Worm (Caenorhabditis elegans) whole organism, early embryonic: ENCODE measurements around the gene alh-11.

Source experiments
- B0310.2 ChIP-seq: sonication (generic microtip); optimal IDR thresholded peaks from 2 replicates; lab custom pipeline; 2016; ENCODE audit warnings: mild to moderate bottlenecking, missing genetic modification characterization, missing compliant biosample characterization
- F13C5.2 ChIP-seq: sonication (generic microtip); optimal IDR thresholded peaks from 2 replicates; lab custom pipeline; 2017; ENCODE audit warnings: mild to moderate bottlenecking, missing genetic modification characterization, inconsistent platforms, missing compliant biosample characterization
- aly-1 ChIP-seq: sonication (generic microtip); optimal IDR thresholded peaks from 2 replicates; lab custom pipeline; 2016; ENCODE audit warnings: missing genetic modification characterization, missing compliant biosample characterization
- ama-1 ChIP-seq: fragments of 150-350 bp; optimal IDR thresholded peaks from 2 replicates; lab custom pipeline; 2014
- ceh-13 ChIP-seq: fragments of 200-800 bp; sonication (Bioruptor generic); optimal IDR thresholded peaks from 2 replicates; lab custom pipeline; 2018; ENCODE audit warnings: mild to moderate bottlenecking, missing genetic modification characterization, missing compliant biosample characterization
- ceh-36 ChIP-seq: sonication (generic microtip); optimal IDR thresholded peaks from 2 replicates; lab custom pipeline; 2016; ENCODE audit warnings: missing genetic modification characterization, inconsistent platforms, missing compliant biosample characterization
- ets-7 ChIP-seq: sonication (generic microtip); optimal IDR thresholded peaks from 2 replicates; lab custom pipeline; 2016; ENCODE audit warnings: missing genotype, missing genetic modification characterization, missing compliant biosample characterization
- flt-1 ChIP-seq: fragments of 200-800 bp; sonication (Bioruptor generic); IDR thresholded peaks from 2 replicates; pipeline ENCODE4 v1.3.6; 2022; ENCODE audit warnings: missing genetic modification characterization, missing compliant biosample characterization
- hmbx-1 ChIP-seq: sonication (generic microtip); optimal IDR thresholded peaks from 2 replicates; lab custom pipeline; 2016; ENCODE audit warnings: mild to moderate bottlenecking, missing genetic modification characterization, missing compliant biosample characterization
- hmg-4 ChIP-seq: fragments of 200-800 bp; sonication (Bioruptor generic); optimal IDR thresholded peaks from 2 replicates; lab custom pipeline; 2018; ENCODE audit warnings: mild to moderate bottlenecking, missing genetic modification characterization, missing compliant biosample characterization
- hnd-1 ChIP-seq: sonication (generic microtip); optimal IDR thresholded peaks from 2 replicates; lab custom pipeline; 2016; ENCODE audit warnings: missing genetic modification characterization, missing compliant biosample characterization
- pes-1 ChIP-seq: fragments of 200-800 bp; sonication (Bioruptor generic); IDR thresholded peaks from 2 replicates; pipeline ENCODE4 v1.3.6; 2022; ENCODE audit warnings: missing genetic modification reagents, missing genetic modification characterization, missing compliant biosample characterization
- scrt-1 ChIP-seq: fragments of 200-800 bp; sonication (Bioruptor generic); IDR thresholded peaks from 2 replicates; pipeline ENCODE4 v1.3.6; 2022; ENCODE audit warnings: missing genetic modification characterization, missing compliant biosample characterization
- sea-1 ChIP-seq: fragments of 200-800 bp; sonication (Bioruptor generic); conservative IDR thresholded peaks from 2 replicates; pipeline ENCODE4 v1.3.6; 2022; ENCODE audit warnings: missing genetic modification characterization, missing compliant biosample characterization
- tbx-11 ChIP-seq: fragments of 200-800 bp; sonication (Bioruptor generic); IDR thresholded peaks from 2 replicates; pipeline ENCODE4 v1.3.6; 2022; ENCODE audit warnings: missing genetic modification characterization, missing compliant biosample characterization
- tbx-37 ChIP-seq: fragments of 200-800 bp; sonication (Bioruptor generic); conservative IDR thresholded peaks from 2 replicates; pipeline ENCODE4 v1.3.6; 2022; ENCODE audit warnings: missing genetic modification reagents, missing genetic modification characterization, missing compliant biosample characterization
- tra-4 ChIP-seq: sonication (generic microtip); optimal IDR thresholded peaks from 2 replicates; lab custom pipeline; 2017; ENCODE audit warnings: missing genetic modification characterization, missing compliant biosample characterization

The alh-11 gene

ce11 chrIII:782503-782902 is 3.8 kb upstream of the alh-11 start:
- TF ChIP-seq tra-4 (tag; lab: Kevin White, UChicago): no peak
- TF ChIP-seq hnd-1: no peak
- no peak for TF ChIP-seq B0310.2 (tag; lab: Kevin White, UChicago)
- no peak for TF ChIP-seq ceh-36 (tag; lab: Kevin White, UChicago)
- no peak for TF ChIP-seq ama-1 (lab: Kevin White, UChicago)
- TF ChIP-seq ceh-13 (GFP tag; lab: Kevin White, UChicago): no peak
- no peak for TF ChIP-seq tbx-11 (GFP tag; lab: Robert Waterston, UW)
- TF ChIP-seq F13C5.2 (tag; lab: Kevin White, UChicago): no peak
- no peak for TF ChIP-seq scrt-1
- no peak for TF ChIP-seq sea-1
- no peak for TF ChIP-seq pes-1 (GFP tag; lab: Robert Waterston, UW)
- no peak for TF ChIP-seq tbx-37 (GFP tag; lab: Robert Waterston, UW)

- TF ChIP-seq ceh-13 (GFP tag; lab: Kevin White, UChicago) (no peak), pes-1 (GFP tag; lab: Robert Waterston, UW) (no peak), hmg-4 (GFP tag; lab: Kevin White, UChicago) (no peak)
Observed at ce11 chrIII:775443-775842, 3.2 kb downstream of the alh-11 start.

- TF ChIP-seq ceh-36 (tag; lab: Kevin White, UChicago) (no peak), ama-1 (lab: Kevin White, UChicago) (no peak), pes-1 (GFP tag; lab: Robert Waterston, UW) (no peak), hmbx-1 (tag; lab: Kevin White, UChicago) (no peak), scrt-1 (no peak), tra-4 (tag; lab: Kevin White, UChicago) (no peak), hmg-4 (GFP tag; lab: Kevin White, UChicago) (no peak), aly-1 (tag; lab: Kevin White, UChicago) (no peak)
Observed at ce11 chrIII:773114-773513, 5.6 kb downstream of the alh-11 start, which contains the start of gene cyn-6. Gene cyn-6 (plus strand): TSS chrIII:773414.

ce11 chrIII:772675-773074 is 6.0 kb downstream of the alh-11 start:
- TF ChIP-seq F13C5.2 (tag; lab: Kevin White, UChicago) (no peak), flt-1 (GFP tag; lab: Robert Waterston, UW) (no peak), tbx-11 (GFP tag; lab: Robert Waterston, UW) (no peak), pes-1 (GFP tag; lab: Robert Waterston, UW) (no peak), ceh-36 (tag; lab: Kevin White, UChicago) (no peak), hnd-1 (no peak), ama-1 (lab: Kevin White, UChicago) (no peak), sea-1 (no peak), ceh-13 (GFP tag; lab: Kevin White, UChicago) (no peak), tbx-37 (GFP tag; lab: Robert Waterston, UW) (no peak)

ce11 chrIII:770958-771357 is 7.7 kb downstream of the alh-11 start, which contains the start of gene tpst-2:
Gene tpst-2 (plus strand): TSS chrIII:771258.
- no peak for TF ChIP-seq tra-4 (tag; lab: Kevin White, UChicago)
- no peak for TF ChIP-seq scrt-1
- TF ChIP-seq hmg-4 (GFP tag; lab: Kevin White, UChicago): no peak
- no peak for TF ChIP-seq hnd-1
- no peak for TF ChIP-seq ets-7 (tag; lab: Kevin White, UChicago)
- TF ChIP-seq ceh-36 (tag; lab: Kevin White, UChicago): no peak
- no peak for TF ChIP-seq tbx-37 (GFP tag; lab: Robert Waterston, UW)
- no peak for TF ChIP-seq ceh-13 (GFP tag; lab: Kevin White, UChicago)
- no peak for TF ChIP-seq flt-1 (GFP tag; lab: Robert Waterston, UW)
- no peak for TF ChIP-seq B0310.2 (tag; lab: Kevin White, UChicago)
- TF ChIP-seq ama-1 (lab: Kevin White, UChicago): no peak
- no peak for TF ChIP-seq aly-1 (tag; lab: Kevin White, UChicago)
- TF ChIP-seq F13C5.2 (tag; lab: Kevin White, UChicago): no peak
- TF ChIP-seq hmbx-1 (tag; lab: Kevin White, UChicago): no peak
- TF ChIP-seq tbx-11 (GFP tag; lab: Robert Waterston, UW): no peak
- no peak for TF ChIP-seq sea-1
- TF ChIP-seq pes-1 (GFP tag; lab: Robert Waterston, UW): no peak

ce11 chrIII:768528-768927 is 10.1 kb downstream of the alh-11 start:
- TF ChIP-seq aly-1 (tag; lab: Kevin White, UChicago) (no peak), tbx-11 (GFP tag; lab: Robert Waterston, UW) (no peak), B0310.2 (tag; lab: Kevin White, UChicago) (no peak), hnd-1 (no peak), tra-4 (tag; lab: Kevin White, UChicago) (no peak), hmbx-1 (tag; lab: Kevin White, UChicago) (no peak), scrt-1 (no peak), sea-1 (no peak), tbx-37 (GFP tag; lab: Robert Waterston, UW) (no peak), flt-1 (GFP tag; lab: Robert Waterston, UW) (no peak), ceh-36 (tag; lab: Kevin White, UChicago) (no peak), ceh-13 (GFP tag; lab: Kevin White, UChicago) (no peak), F13C5.2 (tag; lab: Kevin White, UChicago) (no peak), ets-7 (tag; lab: Kevin White, UChicago) (no peak)

ce11 chrIII:764884-765283 is 13.8 kb downstream of the alh-11 start, which contains the start of gene ptl-1:
Gene ptl-1 (plus strand): TSS chrIII:765184.
- TF ChIP-seq hmbx-1 (tag; lab: Kevin White, UChicago): no peak
- TF ChIP-seq hmg-4 (GFP tag; lab: Kevin White, UChicago): no peak
- TF ChIP-seq F13C5.2 (tag; lab: Kevin White, UChicago): no peak
- TF ChIP-seq tbx-37 (GFP tag; lab: Robert Waterston, UW): no peak
- TF ChIP-seq ceh-13 (GFP tag; lab: Kevin White, UChicago): no peak
- no peak for TF ChIP-seq flt-1 (GFP tag; lab: Robert Waterston, UW)
- TF ChIP-seq sea-1: no peak
- no peak for TF ChIP-seq pes-1 (GFP tag; lab: Robert Waterston, UW)
